Fruit fly (Drosophila melanogaster): ENCODE results near the gene CG42237.
A peak's percentile ranks its signal among the peaks of the same experiment; 100 is the strongest.

The CG42237 gene

dm6 chrX:13104571-13104970, 10.4 kb upstream of the CG42237 start:
- TF ChIP-seq CG14655 (GFP tag; optimal IDR thresholded peaks at IDR 0.05) (no peak), CG32121 (GFP tag; IDR thresholded peaks at IDR 0.05) (no peak), EcR (GFP tag; optimal IDR thresholded peaks at IDR 0.05) (no peak), CG15710 (tag; optimal IDR thresholded peaks at IDR 0.05) (no peak), CG13204 (GFP tag; optimal IDR thresholded peaks at IDR 0.05) (no peak), Snoo (tag; optimal IDR thresholded peaks at IDR 0.05) (no peak), CG4496 (GFP tag; IDR thresholded peaks at IDR 0.05) (no peak)

dm6 chrX:13105220-13105619, 9.7 kb upstream of the CG42237 start:
- TF ChIP-seq gl (tag; optimal IDR thresholded peaks at IDR 0.05) = no peak
- TF ChIP-seq Ets98B (GFP tag; IDR thresholded peaks at IDR 0.05) = no peak
- no peak for TF ChIP-seq CG17806 (tag; optimal IDR thresholded peaks at IDR 0.05)
- no peak for TF ChIP-seq CG14655 (GFP tag; optimal IDR thresholded peaks at IDR 0.05)
- TF ChIP-seq rn (GFP tag; IDR thresholded peaks at IDR 0.05) = no peak
- no peak for TF ChIP-seq CG15710 (tag; optimal IDR thresholded peaks at IDR 0.05)
- TF ChIP-seq Snoo (tag; optimal IDR thresholded peaks at IDR 0.05) = no peak
- no peak for TF ChIP-seq CG9948 (tag; optimal IDR thresholded peaks at IDR 0.05)
- TF ChIP-seq CG8301 (tag; optimal IDR thresholded peaks at IDR 0.05) = no peak
- no peak for TF ChIP-seq CG4496 (GFP tag; IDR thresholded peaks at IDR 0.05)
- no peak for TF ChIP-seq CG10348 (GFP tag; IDR thresholded peaks at IDR 0.05)

- TF ChIP-seq CG14655 (GFP tag; optimal IDR thresholded peaks at IDR 0.05) (peak; percentile 21), D1 (tag; optimal IDR thresholded peaks at IDR 0.05) (no peak), Snoo (tag; optimal IDR thresholded peaks at IDR 0.05) (no peak), fd96Ca (GFP tag; IDR thresholded peaks at IDR 0.05) (no peak), Pif1A (GFP tag; optimal IDR thresholded peaks at IDR 0.05) (no peak), CG34367 (tag; optimal IDR thresholded peaks at IDR 0.05) (no peak), CG9948 (tag; optimal IDR thresholded peaks at IDR 0.05) (no peak), CG4496 (GFP tag; IDR thresholded peaks at IDR 0.05) (no peak), Pif1B (GFP tag; optimal IDR thresholded peaks at IDR 0.05) (no peak), EcR (GFP tag; optimal IDR thresholded peaks at IDR 0.05) (no peak), CG8301 (tag; optimal IDR thresholded peaks at IDR 0.05) (no peak), gl (tag; optimal IDR thresholded peaks at IDR 0.05) (peak; percentile 39), CG12605 (GFP tag; IDR thresholded peaks at IDR 0.05) (no peak), CG17806 (tag; optimal IDR thresholded peaks at IDR 0.05) (no peak), CG15710 (tag; optimal IDR thresholded peaks at IDR 0.05) (peak; percentile 9), CG32121 (GFP tag; IDR thresholded peaks at IDR 0.05) (no peak), rn (GFP tag; IDR thresholded peaks at IDR 0.05) (no peak), Ets98B (GFP tag; IDR thresholded peaks at IDR 0.05) (peak; percentile 8; the same call in 1 of the 2 replicates), CG8159 (tag; optimal IDR thresholded peaks at IDR 0.05) (peak; percentile 26), CG13204 (GFP tag; optimal IDR thresholded peaks at IDR 0.05) (no peak), CG10348 (GFP tag; IDR thresholded peaks at IDR 0.05) (no peak)
Measured at dm6 chrX:13108144-13108824, 6.6 kb upstream of the CG42237 start, which contains the start of gene Fer3HCH. Fer3HCH (minus strand) TSS chrX:13108194.

dm6 chrX:13109583-13110126, 5.3 kb upstream of the CG42237 start:
- TF ChIP-seq CG32121 (GFP tag; IDR thresholded peaks at IDR 0.05) (peak; percentile 11; the same call in 1 of the 2 replicates), gl (tag; optimal IDR thresholded peaks at IDR 0.05) (no peak)

dm6 chrX:13111832-13112231, 3.1 kb upstream of the CG42237 start:
- TF ChIP-seq CG12605 (GFP tag; IDR thresholded peaks at IDR 0.05) (peak; percentile 56; the same call in 1 of the 2 replicates), gl (tag; optimal IDR thresholded peaks at IDR 0.05) (no peak), CG8301 (tag; optimal IDR thresholded peaks at IDR 0.05) (peak; percentile 26), EcR (GFP tag; optimal IDR thresholded peaks at IDR 0.05) (peak; percentile 47), CG13204 (GFP tag; optimal IDR thresholded peaks at IDR 0.05) (peak; percentile 52), CG14655 (GFP tag; optimal IDR thresholded peaks at IDR 0.05) (peak; percentile 3), CG15710 (tag; optimal IDR thresholded peaks at IDR 0.05) (no peak), fd96Ca (GFP tag; IDR thresholded peaks at IDR 0.05) (no peak)

- TF ChIP-seq CG8301 (tag; optimal IDR thresholded peaks at IDR 0.05) = no peak
- TF ChIP-seq CG32121 (GFP tag; IDR thresholded peaks at IDR 0.05) = peak; percentile 55
- TF ChIP-seq CG8159 (tag; optimal IDR thresholded peaks at IDR 0.05) = no peak
- no peak for TF ChIP-seq CG14655 (GFP tag; optimal IDR thresholded peaks at IDR 0.05)
- TF ChIP-seq CG34367 (tag; optimal IDR thresholded peaks at IDR 0.05) = no peak
- no peak for TF ChIP-seq CG17806 (tag; optimal IDR thresholded peaks at IDR 0.05)
- peak; percentile 42 for TF ChIP-seq Pif1B (GFP tag; optimal IDR thresholded peaks at IDR 0.05)
- no peak; the same call in 1 of the 2 replicates for TF ChIP-seq CG12605 (GFP tag; IDR thresholded peaks at IDR 0.05)
- no peak for TF ChIP-seq D1 (tag; optimal IDR thresholded peaks at IDR 0.05)
- no peak for TF ChIP-seq rn (GFP tag; IDR thresholded peaks at IDR 0.05)
- TF ChIP-seq CG13204 (GFP tag; optimal IDR thresholded peaks at IDR 0.05) = no peak
- TF ChIP-seq Ets98B (GFP tag; IDR thresholded peaks at IDR 0.05) = peak; percentile 50; the same call in 1 of the 2 replicates
- no peak for TF ChIP-seq CG10348 (GFP tag; IDR thresholded peaks at IDR 0.05)
- 0 out of 3 replicates have a peak, but pooled peaks have one; percentile 55 for TF ChIP-seq CG4496 (GFP tag; IDR thresholded peaks at IDR 0.05)
- TF ChIP-seq CG15710 (tag; optimal IDR thresholded peaks at IDR 0.05) = no peak
- TF ChIP-seq EcR (GFP tag; optimal IDR thresholded peaks at IDR 0.05) = no peak
- TF ChIP-seq gl (tag; optimal IDR thresholded peaks at IDR 0.05) = no peak
- no peak for TF ChIP-seq Pif1A (GFP tag; optimal IDR thresholded peaks at IDR 0.05)
- no peak for TF ChIP-seq Snoo (tag; optimal IDR thresholded peaks at IDR 0.05)
- no peak for TF ChIP-seq CG9948 (tag; optimal IDR thresholded peaks at IDR 0.05)
- TF ChIP-seq fd96Ca (GFP tag; IDR thresholded peaks at IDR 0.05) = no peak
Measured at dm6 chrX:13112238-13112829, 2.6 kb upstream of the CG42237 start, which contains the start of gene Chpf. Chpf (minus strand) TSS chrX:13112462.
